Worm (Caenorhabditis elegans) whole organism, young adult: ENCODE data around the gene btb-20.

ENCODE experiments used
- B0019.2 ChIP-seq: fragments of 200-800 bp; sonication (Bioruptor generic); conservative IDR thresholded peaks from 2 replicates; pipeline ENCODE4 v1.3.6; 2022; ENCODE audit warnings: missing genetic modification reagents, missing genetic modification characterization, missing compliant biosample characterization
- B0035.1 ChIP-seq: sonication (generic microtip); optimal IDR thresholded peaks from 2 replicates; lab custom pipeline; 2016; ENCODE audit warnings: missing genetic modification characterization, mild to moderate bottlenecking, missing compliant biosample characterization, missing genotype, missing genetic modification reagents
- C06A6.2 ChIP-seq: fragments of 200-800 bp; sonication (Bioruptor generic); conservative IDR thresholded peaks from 2 replicates; pipeline ENCODE4 v1.3.6; 2022; ENCODE audit warnings: missing genetic modification characterization, missing compliant biosample characterization
- F10E7.11 ChIP-seq: sonication (generic microtip); optimal IDR thresholded peaks from 2 replicates; lab custom pipeline; 2017; ENCODE audit warnings: mild to moderate bottlenecking, missing genetic modification characterization, moderate library complexity, missing compliant biosample characterization
- F23B12.7 ChIP-seq: sonication (generic microtip); optimal IDR thresholded peaks from 2 replicates; lab custom pipeline; 2017; ENCODE audit warnings: missing genetic modification characterization, mild to moderate bottlenecking, missing compliant biosample characterization, antibody characterized with exemption, moderate library complexity; ENCODE audit not compliant: insufficient read depth
- F33H1.4 ChIP-seq: fragments of 200-800 bp; sonication (Bioruptor generic); IDR thresholded peaks from 2 replicates; pipeline ENCODE4 v1.3.6; 2022; ENCODE audit warnings: missing genetic modification reagents, missing genetic modification characterization, missing compliant biosample characterization
- F37B4.10 ChIP-seq: fragments of 200-800 bp; sonication (Bioruptor generic); IDR thresholded peaks from 2 replicates; pipeline ENCODE4 v1.3.6; 2022; ENCODE audit warnings: missing genetic modification characterization, missing compliant biosample characterization
- T07F8.4 ChIP-seq: sonication (generic microtip); optimal IDR thresholded peaks from 2 replicates; lab custom pipeline; 2016; ENCODE audit warnings: mild to moderate bottlenecking, missing genetic modification characterization, moderate library complexity, missing compliant biosample characterization
- T26A5.8 ChIP-seq: sonication (generic microtip); optimal IDR thresholded peaks from 2 replicates; lab custom pipeline; 2016; ENCODE audit warnings: missing genetic modification characterization, missing compliant biosample characterization
- Y53G8AR.9 ChIP-seq: fragments of 200-800 bp; sonication (Bioruptor generic); conservative IDR thresholded peaks from 2 replicates; pipeline ENCODE4 v1.3.6; 2022; ENCODE audit warnings: missing genetic modification reagents, missing genetic modification characterization, missing compliant biosample characterization
- akir-1 ChIP-seq: fragments of 200-800 bp; sonication (Bioruptor generic); optimal IDR thresholded peaks from 2 replicates; lab custom pipeline; 2018; ENCODE audit warnings: mild to moderate bottlenecking, missing genetic modification characterization, moderate library complexity, missing compliant biosample characterization
- aptf-3 ChIP-seq: fragments of 200-800 bp; sonication (Bioruptor generic); IDR thresholded peaks from 2 replicates; pipeline ENCODE4 v1.3.6; 2022; ENCODE audit warnings: missing genetic modification characterization, missing compliant biosample characterization
- athp-1 ChIP-seq: sonication (generic microtip); optimal IDR thresholded peaks from 2 replicates; lab custom pipeline; 2017; ENCODE audit warnings: mild to moderate bottlenecking, missing genetic modification characterization, missing compliant biosample characterization
- attf-3 ChIP-seq: fragments of 200-800 bp; sonication (Bioruptor generic); conservative IDR thresholded peaks from 2 replicates; pipeline ENCODE4 v1.3.6; 2022; ENCODE audit warnings: missing genetic modification reagents, missing genetic modification characterization, missing compliant biosample characterization
- bed-2 ChIP-seq: fragments of 200-800 bp; sonication (Bioruptor generic); IDR thresholded peaks from 2 replicates; pipeline ENCODE4 v1.3.6; 2022; ENCODE audit warnings: missing genetic modification reagents, missing genetic modification characterization, missing compliant biosample characterization
- cebp-2 ChIP-seq: fragments of 200-800 bp; sonication (Bioruptor generic); IDR thresholded peaks from 2 replicates; pipeline ENCODE4 v1.3.6; 2022; ENCODE audit warnings: missing genetic modification characterization, missing compliant biosample characterization
- ceh-40 ChIP-seq: fragments of 200-800 bp; sonication (Bioruptor generic); IDR thresholded peaks from 2 replicates; pipeline ENCODE4 v1.3.6; 2022; ENCODE audit warnings: missing genetic modification characterization, missing compliant biosample characterization
- ceh-91 ChIP-seq: fragments of 200-800 bp; sonication (Bioruptor generic); IDR thresholded peaks from 2 replicates; pipeline ENCODE4 v1.3.6; 2022; ENCODE audit warnings: missing genetic modification reagents, missing genetic modification characterization, missing compliant biosample characterization
- egrh-3 ChIP-seq: fragments of 200-800 bp; sonication (Bioruptor generic); IDR thresholded peaks from 2 replicates; pipeline ENCODE4 v1.3.6; 2022; ENCODE audit warnings: missing genetic modification reagents, missing genetic modification characterization, missing compliant biosample characterization
- ekl-4 ChIP-seq: fragments of 200-800 bp; sonication (Bioruptor generic); IDR thresholded peaks from 2 replicates; pipeline ENCODE4 v1.3.6; 2022; ENCODE audit warnings: missing genetic modification reagents, missing genetic modification characterization, missing compliant biosample characterization
- ets-4 ChIP-seq: fragments of 200-800 bp; sonication (Bioruptor generic); optimal IDR thresholded peaks from 2 replicates; lab custom pipeline; 2018; ENCODE audit warnings: mild to moderate bottlenecking, missing genetic modification characterization, missing compliant biosample characterization
- hlh-12 ChIP-seq: sonication (generic microtip); optimal IDR thresholded peaks from 2 replicates; lab custom pipeline; 2016; ENCODE audit warnings: missing genetic modification characterization, missing compliant biosample characterization
- hmg-1.2 ChIP-seq: fragments of 200-800 bp; sonication (Bioruptor generic); IDR thresholded peaks from 2 replicates; pipeline ENCODE4 v1.3.6; 2022; ENCODE audit warnings: missing genetic modification reagents, missing genetic modification characterization, missing compliant biosample characterization
- hsf-1 ChIP-seq: fragments of 200-800 bp; sonication (Bioruptor generic); IDR thresholded peaks from 2 replicates; pipeline ENCODE4 v1.3.6; 2022; ENCODE audit warnings: missing genetic modification reagents, missing genetic modification characterization, missing compliant biosample characterization
- lag-1 ChIP-seq: fragments of 200-800 bp; sonication (Bioruptor generic); IDR thresholded peaks from 2 replicates; pipeline ENCODE4 v1.3.6; 2022; ENCODE audit warnings: missing genetic modification reagents, missing genetic modification characterization, missing compliant biosample characterization
- lin-26 ChIP-seq: fragments of 200-800 bp; sonication (Bioruptor generic); IDR thresholded peaks from 2 replicates; pipeline ENCODE4 v1.3.6; 2022; ENCODE audit warnings: missing genetic modification reagents, missing genetic modification characterization, missing compliant biosample characterization
- lin-35 ChIP-seq, 3 experiments: fragments of 150-350 bp in 2 of 3; sonication (generic microtip) in 1 of 3; optimal IDR thresholded peaks; 2 replicates each; lab custom pipeline; 2014 to 2018; ENCODE audit warnings: missing biosample characterization in 3 of 3, missing genetic modification characterization in 3 of 3, missing genetic modification reagents in 3 of 3
- madf-10 ChIP-seq: sonication (generic microtip); optimal IDR thresholded peaks from 2 replicates; lab custom pipeline; 2016; ENCODE audit warnings: mild to moderate bottlenecking, missing genetic modification characterization, missing compliant biosample characterization
- mxl-1 ChIP-seq: sonication (generic microtip); optimal IDR thresholded peaks from 2 replicates; lab custom pipeline; 2016; ENCODE audit warnings: missing genetic modification characterization, missing compliant biosample characterization
- nfya-1 ChIP-seq: sonication (generic microtip); optimal IDR thresholded peaks from 2 replicates; lab custom pipeline; 2017; ENCODE audit warnings: antibody characterized with exemption, missing compliant biosample characterization, missing genetic modification characterization, borderline replicate concordance; ENCODE audit not compliant: insufficient read depth
- nfya-2 ChIP-seq: fragments of 200-800 bp; sonication (Bioruptor generic); IDR thresholded peaks from 2 replicates; pipeline ENCODE4 v1.3.6; 2022; ENCODE audit warnings: missing genetic modification reagents, missing genetic modification characterization, missing compliant biosample characterization
- nhr-90 ChIP-seq: sonication (generic microtip); optimal IDR thresholded peaks from 2 replicates; lab custom pipeline; 2016; ENCODE audit warnings: missing genotype, mild to moderate bottlenecking, missing genetic modification characterization, missing compliant biosample characterization
- sdz-38 ChIP-seq: sonication (generic microtip); optimal IDR thresholded peaks from 2 replicates; lab custom pipeline; 2016; ENCODE audit warnings: missing genotype, missing genetic modification characterization, missing compliant biosample characterization
- snpc-1.3 ChIP-seq: sonication (generic microtip); optimal IDR thresholded peaks from 2 replicates; lab custom pipeline; 2017; ENCODE audit warnings: missing genetic modification characterization, mild to moderate bottlenecking, missing compliant biosample characterization, antibody characterized with exemption, moderate library complexity, missing genotype, missing genetic modification reagents; ENCODE audit not compliant: insufficient read depth
- somi-1 ChIP-seq: fragments of 200-800 bp; sonication (Bioruptor generic); optimal IDR thresholded peaks from 2 replicates; lab custom pipeline; 2018; ENCODE audit warnings: mild to moderate bottlenecking, missing genetic modification characterization, missing compliant biosample characterization
- tbp1 ChIP-seq: fragments of 200-800 bp; sonication (Bioruptor generic); optimal IDR thresholded peaks from 2 replicates; lab custom pipeline; 2018; ENCODE audit warnings: mild to moderate bottlenecking, missing genetic modification characterization, missing compliant biosample characterization
- tlf-1 ChIP-seq: fragments of 200-800 bp; sonication (Bioruptor generic); optimal IDR thresholded peaks from 2 replicates; lab custom pipeline; 2018; ENCODE audit warnings: mild to moderate bottlenecking, missing genetic modification characterization, missing compliant biosample characterization
- ztf-26 ChIP-seq: sonication (generic microtip); optimal IDR thresholded peaks from 2 replicates; lab custom pipeline; 2017; ENCODE audit warnings: missing genetic modification characterization, missing compliant biosample characterization
- ztf-3 ChIP-seq: fragments of 200-800 bp; sonication (Bioruptor generic); optimal IDR thresholded peaks from 2 replicates; lab custom pipeline; 2018; ENCODE audit warnings: mild to moderate bottlenecking, missing genetic modification characterization, missing compliant biosample characterization
- ztf-6 ChIP-seq: fragments of 200-800 bp; sonication (Bioruptor generic); IDR thresholded peaks from 2 replicates; pipeline ENCODE4 v1.3.6; 2022; ENCODE audit warnings: missing genetic modification reagents, missing genetic modification characterization, missing compliant biosample characterization

btb-20 gene

DNA sequence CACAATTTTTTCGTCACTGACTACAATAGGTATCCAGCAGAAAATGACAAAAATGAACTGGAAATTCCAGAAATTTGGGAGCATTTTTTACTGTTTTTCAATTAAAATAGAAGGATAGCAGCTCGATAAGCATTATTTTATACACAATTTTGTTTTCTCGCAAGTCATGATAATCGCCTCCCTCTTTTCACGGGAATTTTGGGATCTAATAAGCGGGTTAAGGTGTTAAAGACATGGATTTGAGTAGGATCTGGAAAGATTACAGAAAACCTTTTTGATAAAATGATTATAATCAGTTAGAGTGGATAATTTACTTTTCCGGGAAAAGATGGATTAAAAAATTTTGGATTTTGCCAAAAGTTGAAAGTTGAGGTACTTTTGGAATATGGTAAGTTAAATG is 25.4 kb upstream of the btb-20 start, which contains the start of gene gcy-29:
Gene gcy-29, minus strand, starts transcription at position 101 of the 400 bp plus-strand sequence.
- TF ChIP-seq lag-1 (no peak), F23B12.7 (tag; lab: Kevin White, UChicago) (no peak), ceh-91 (no peak), nfya-2 (no peak), sdz-38 (tag; lab: Kevin White, UChicago) (no peak), ztf-6 (GFP tag; lab: Robert Waterston, UW) (no peak), Y53G8AR.9 (GFP tag; lab: Robert Waterston, UW) (no peak), nhr-90 (tag; lab: Kevin White, UChicago) (no peak), attf-3 (no peak), tbp1 (GFP tag; lab: Kevin White, UChicago) (no peak), hmg-1.2 (GFP tag; lab: Robert Waterston, UW) (no peak), F37B4.10 (no peak), ets-4 (no peak), madf-10 (tag; lab: Kevin White, UChicago) (no peak), B0035.1 (no peak)

DNA sequence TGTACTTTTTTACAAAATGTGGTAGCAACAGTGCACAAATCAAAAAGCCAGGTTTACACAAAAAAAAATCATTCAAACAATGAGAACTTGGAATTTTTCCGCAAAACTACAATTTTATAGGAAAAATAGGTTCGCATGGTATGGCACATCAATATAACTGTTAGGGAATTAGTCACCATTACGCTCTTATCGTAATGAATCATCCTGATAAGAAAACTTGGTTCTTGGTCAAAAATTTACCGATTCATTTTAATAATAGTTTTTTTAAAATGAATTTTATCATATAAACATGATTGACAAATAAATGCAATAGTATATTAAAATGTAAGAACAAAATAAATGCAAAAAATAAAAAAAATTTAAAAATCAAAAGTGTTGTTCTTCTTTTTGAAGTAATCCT is 17.2 kb upstream of the btb-20 start:
- no peak for TF ChIP-seq nfya-1 (tag; lab: Kevin White, UChicago)
- no peak for TF ChIP-seq bed-2 (GFP tag; lab: Robert Waterston, UW)
- no peak for TF ChIP-seq F37B4.10
- TF ChIP-seq akir-1 (GFP tag; lab: Kevin White, UChicago): no peak
- no peak for TF ChIP-seq somi-1 (GFP tag; lab: Kevin White, UChicago)
- no peak for TF ChIP-seq ceh-91
- TF ChIP-seq mxl-1 (tag; lab: Kevin White, UChicago): no peak
- no peak for TF ChIP-seq T26A5.8 (tag; lab: Kevin White, UChicago)
- TF ChIP-seq egrh-3: no peak
- TF ChIP-seq C06A6.2 (GFP tag; lab: Robert Waterston, UW): no peak
- no peak for TF ChIP-seq F10E7.11 (tag; lab: Kevin White, UChicago)
- TF ChIP-seq tlf-1: no peak
- TF ChIP-seq T07F8.4 (tag; lab: Kevin White, UChicago): no peak
- TF ChIP-seq ztf-26 (tag; lab: Kevin White, UChicago): no peak
- no peak for TF ChIP-seq ztf-3 (GFP tag; lab: Kevin White, UChicago)
- no peak for TF ChIP-seq lin-35 (GFP tag; optimal IDR thresholded peaks at IDR 0.05; lab: Kevin White, UChicago)

DNA sequence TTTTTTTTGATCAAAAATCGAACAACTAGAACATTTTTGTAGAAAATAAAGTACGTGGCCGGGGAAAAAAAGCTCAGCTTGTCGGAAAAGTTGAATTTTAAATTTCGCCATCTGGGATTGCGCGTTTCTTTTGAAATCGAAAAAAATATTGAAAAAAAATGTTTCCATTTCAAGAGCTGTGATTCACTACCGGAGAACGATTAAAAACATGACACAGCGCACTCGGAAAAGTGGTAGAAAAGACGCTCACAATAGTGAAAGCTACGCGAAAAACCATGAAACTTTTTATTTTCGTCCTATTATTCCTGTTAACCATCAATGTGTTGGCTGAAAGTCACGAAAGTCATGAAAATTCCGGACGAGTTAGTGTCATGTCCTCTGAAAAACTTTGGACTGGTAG is 14.4 kb upstream of the btb-20 start, which contains the start of the genes clec-147 and C04H5.7:
Gene clec-147, minus strand, starts transcription at position 101 of the 400 bp plus-strand sequence.
Gene C04H5.7, plus strand, starts transcription at position 219 of the 400 bp plus-strand sequence.
- TF ChIP-seq nfya-2 (no peak), tlf-1 (no peak), nfya-1 (tag; lab: Kevin White, UChicago) (no peak), snpc-1.3 (tag; lab: Kevin White, UChicago) (no peak), F33H1.4 (GFP tag; lab: Robert Waterston, UW) (no peak), cebp-2 (GFP tag; lab: Robert Waterston, UW) (no peak), tbp1 (GFP tag; lab: Kevin White, UChicago) (no peak), hlh-12 (tag; lab: Kevin White, UChicago) (no peak), lin-26 (no peak), C06A6.2 (GFP tag; lab: Robert Waterston, UW) (no peak), ekl-4 (GFP tag; lab: Robert Waterston, UW) (no peak), hsf-1 (GFP tag; lab: Robert Waterston, UW) (no peak), ztf-3 (GFP tag; lab: Kevin White, UChicago) (no peak), aptf-3 (GFP tag; lab: Robert Waterston, UW) (no peak), Y53G8AR.9 (GFP tag; lab: Robert Waterston, UW) (no peak), B0019.2 (GFP tag; lab: Robert Waterston, UW) (no peak), ceh-40 (GFP tag; lab: Robert Waterston, UW) (no peak), athp-1 (tag; lab: Kevin White, UChicago) (no peak)
